Worm (Caenorhabditis elegans): ENCODE results near the gene coa-3.

The coa-3 gene

DNA sequence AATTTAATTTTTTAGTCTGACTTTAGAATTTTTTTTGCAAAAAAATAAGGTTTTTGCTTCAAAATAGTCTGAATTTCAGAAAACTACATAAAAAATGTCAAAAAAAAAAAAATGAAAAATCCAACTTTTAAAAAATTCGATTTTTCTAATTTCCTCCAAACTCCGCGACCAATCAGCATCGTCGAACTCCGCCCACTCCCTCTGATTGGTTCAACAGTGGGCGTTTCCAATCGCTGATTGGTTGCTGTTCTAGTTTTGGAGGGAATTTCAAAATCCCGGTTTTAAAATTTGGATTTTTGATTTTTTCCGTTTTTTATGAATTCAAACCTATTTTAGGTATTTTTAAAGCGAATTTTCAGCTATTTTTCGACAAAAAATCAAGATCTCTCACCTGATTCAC lies 1.6 kb downstream of the coa-3 start:
- TF ChIP-seq nfya-1 (tag; optimal IDR thresholded peaks at IDR 0.05; ENCODE audit: insufficient read depth): peak; percentile 88
- no peak for TF ChIP-seq tbx-2 (tag; optimal IDR thresholded peaks at IDR 0.05)

DNA sequence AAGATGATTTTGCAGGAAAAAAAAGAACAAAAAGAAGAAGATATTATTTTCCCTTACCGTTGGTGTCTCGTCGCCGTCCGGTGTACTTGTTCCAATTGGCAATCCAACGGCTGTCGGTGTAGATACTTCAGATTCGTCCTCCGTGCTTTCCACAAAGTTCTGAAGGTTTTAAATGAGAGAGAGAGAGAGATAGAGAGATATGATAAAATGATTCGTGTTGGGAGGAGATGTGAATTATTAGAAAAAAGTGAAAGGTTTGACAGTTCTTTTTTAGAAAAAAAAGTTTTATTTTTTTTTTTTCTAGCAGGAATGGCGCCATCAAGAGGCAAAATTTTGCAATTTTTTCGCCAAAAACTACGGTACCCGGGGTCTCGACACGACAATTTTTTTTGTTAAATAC lies 2.2 kb downstream of the coa-3 start:
- TF ChIP-seq fkh-2 (tag; optimal IDR thresholded peaks at IDR 0.05) (no peak), nhr-23 (tag; optimal IDR thresholded peaks at IDR 0.05) (no peak), nhr-67 (tag; optimal IDR thresholded peaks at IDR 0.05) (no peak)

DNA sequence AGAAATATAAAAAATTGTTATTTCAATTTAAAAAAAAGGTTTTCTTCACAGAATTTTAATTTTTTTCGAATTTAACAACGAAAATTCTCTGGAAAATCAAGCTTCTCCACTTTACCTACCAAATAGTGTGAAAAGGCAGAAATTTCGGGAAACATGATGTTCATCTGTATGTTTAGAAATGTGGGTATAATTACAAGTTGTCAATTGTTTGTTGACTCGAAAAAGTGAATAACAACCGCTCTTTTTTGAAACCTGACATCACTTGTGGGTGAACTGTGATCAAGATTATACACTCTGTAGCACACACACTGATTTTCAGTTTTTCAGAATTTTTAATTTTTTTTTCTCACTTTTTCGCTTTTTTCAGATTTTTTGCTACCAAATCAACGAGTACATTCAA lies 2.6 kb downstream of the coa-3 start:
- TF ChIP-seq mml-1 (tag; optimal IDR thresholded peaks at IDR 0.05): no peak
- peak; percentile 28 for TF ChIP-seq pqm-1 (tag; optimal IDR thresholded peaks at IDR 0.05)
- no peak for TF ChIP-seq unc-62 (GFP tag; optimal IDR thresholded peaks at IDR 0.05)
- TF ChIP-seq tbx-2 (tag; optimal IDR thresholded peaks at IDR 0.05): no peak
- no peak for TF ChIP-seq nhr-23 (tag; optimal IDR thresholded peaks at IDR 0.05)

DNA sequence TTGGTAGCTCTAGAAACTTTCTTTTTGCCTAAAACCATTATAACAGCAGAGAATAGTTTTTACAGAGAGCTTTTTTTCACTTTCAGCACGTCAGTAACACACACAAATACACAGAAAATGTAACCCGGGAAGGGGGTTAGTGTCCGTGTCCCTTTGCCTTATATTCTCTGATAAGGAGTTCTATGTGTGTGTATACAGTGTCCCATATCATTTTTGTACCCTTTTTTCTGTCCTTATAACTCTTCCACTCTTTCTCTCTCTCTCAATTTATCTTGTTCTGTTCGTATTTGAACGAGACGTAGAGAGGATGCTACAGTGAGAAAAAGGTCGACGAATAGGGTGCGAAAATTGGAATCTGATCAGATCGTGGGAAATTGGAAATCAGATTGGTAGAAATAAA lies 3.6 kb downstream of the coa-3 start:
- TF ChIP-seq elt-2 (tag; optimal IDR thresholded peaks at IDR 0.05) (peak; percentile 85), ceh-82 (tag; optimal IDR thresholded peaks at IDR 0.05) (no peak), unc-62 (GFP tag; optimal IDR thresholded peaks at IDR 0.05) (no peak), nfya-1 (tag; optimal IDR thresholded peaks at IDR 0.05; ENCODE audit: insufficient read depth) (no peak), pha-4 (tag; optimal IDR thresholded peaks at IDR 0.05) (peak; percentile 36), nhr-77 (tag; optimal IDR thresholded peaks at IDR 0.05) (no peak), fkh-2 (tag; optimal IDR thresholded peaks at IDR 0.05) (no peak), lin-39 (tag; optimal IDR thresholded peaks at IDR 0.05) (no peak), pqm-1 (tag; optimal IDR thresholded peaks at IDR 0.05) (peak; percentile 71), snpc-4 (tag; optimal IDR thresholded peaks at IDR 0.05) (no peak)

DNA sequence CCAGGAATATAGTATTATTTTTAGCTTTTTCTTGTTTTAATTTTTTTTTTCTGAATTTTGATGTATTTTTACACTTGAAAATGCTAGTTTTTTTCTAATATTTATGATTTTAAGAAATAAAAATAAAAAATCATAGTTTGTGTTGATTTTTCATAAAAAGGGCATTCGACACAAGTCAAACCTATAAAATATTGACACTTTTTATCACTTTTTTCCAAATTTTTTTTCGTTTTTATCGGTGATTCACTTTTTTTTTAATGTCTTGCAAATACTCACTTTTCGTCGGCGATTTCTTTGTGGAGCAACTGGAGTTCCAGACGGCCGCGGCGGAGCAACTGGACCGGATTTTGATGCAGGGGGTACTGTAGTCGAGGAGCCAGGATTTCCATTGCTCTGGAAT lies 5.0 kb downstream of the coa-3 start:
- TF ChIP-seq nhr-25 (tag; optimal IDR thresholded peaks at IDR 0.05) (no peak), unc-39 (tag; optimal IDR thresholded peaks at IDR 0.05) (no peak), elt-2 (tag; optimal IDR thresholded peaks at IDR 0.05) (peak; percentile 36), nhr-77 (tag; optimal IDR thresholded peaks at IDR 0.05) (no peak), egl-5 (tag; optimal IDR thresholded peaks at IDR 0.05) (no peak), nhr-11 (tag; optimal IDR thresholded peaks at IDR 0.05) (no peak), fkh-2 (tag; optimal IDR thresholded peaks at IDR 0.05) (no peak), eor-1 (tag; optimal IDR thresholded peaks at IDR 0.05) (no peak), fkh-10 (GFP tag; optimal IDR thresholded peaks at IDR 0.05) (no peak), ama-1 (optimal IDR thresholded peaks at IDR 0.05) (no peak), zag-1 (tag; optimal IDR thresholded peaks at IDR 0.05) (no peak), daf-12 (tag; optimal IDR thresholded peaks at IDR 0.05) (no peak), pqm-1 (tag; optimal IDR thresholded peaks at IDR 0.05) (peak; percentile 7), nhr-67 (tag; optimal IDR thresholded peaks at IDR 0.05) (no peak), hmg-11 (tag; optimal IDR thresholded peaks at IDR 0.05) (no peak), mml-1 (tag; optimal IDR thresholded peaks at IDR 0.05) (no peak)

DNA sequence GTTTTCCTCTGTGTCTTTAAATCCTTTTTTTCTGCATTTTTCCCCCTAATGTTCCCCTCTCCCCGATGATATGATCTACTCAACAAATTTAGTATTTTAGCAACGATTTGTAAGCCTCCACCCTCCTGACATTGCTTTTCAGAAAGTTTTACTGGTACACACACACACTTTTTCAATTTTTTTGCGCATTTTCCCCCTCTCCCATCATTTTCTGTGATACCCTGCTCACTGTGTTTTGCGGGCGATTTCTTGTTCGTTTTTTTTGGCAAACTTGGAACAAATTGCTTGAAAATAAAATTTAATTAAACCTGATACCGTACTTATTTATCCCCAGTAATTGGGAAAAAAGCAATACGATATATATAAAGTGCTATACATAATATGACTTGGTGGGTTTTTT lies 11.8 kb downstream of the coa-3 start:
- TF ChIP-seq lsy-12 (tag; optimal IDR thresholded peaks at IDR 0.05): peak; percentile 13
- TF ChIP-seq elt-1 (tag; optimal IDR thresholded peaks at IDR 0.05): no peak
- TF ChIP-seq nhr-28 (tag; optimal IDR thresholded peaks at IDR 0.05): no peak

DNA sequence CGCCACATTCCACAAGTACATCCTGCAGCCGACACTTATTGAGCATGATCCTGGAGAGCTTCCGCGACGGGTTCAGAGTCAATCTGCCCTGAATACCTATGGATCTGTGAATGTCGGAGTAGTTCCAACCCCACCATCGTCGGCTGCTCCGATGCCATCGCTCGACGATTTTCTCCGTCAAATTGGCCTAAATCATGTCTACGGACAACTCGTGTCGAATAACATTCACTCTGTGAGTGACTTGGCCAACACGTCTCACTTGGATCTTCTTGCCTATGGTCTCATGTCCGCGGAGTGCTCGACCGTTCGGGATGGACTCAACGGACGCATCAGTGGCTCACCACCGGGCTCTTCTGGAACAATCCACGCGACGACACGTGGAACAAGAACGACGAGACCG lies 12.3 kb downstream of the coa-3 start:
- TF ChIP-seq nhr-76 (tag; optimal IDR thresholded peaks at IDR 0.05) (no peak), pqm-1 (tag; optimal IDR thresholded peaks at IDR 0.05) (no peak), aly-2 (tag; optimal IDR thresholded peaks at IDR 0.05) (no peak), skn-1 (tag; optimal IDR thresholded peaks at IDR 0.05) (no peak), elt-2 (tag; optimal IDR thresholded peaks at IDR 0.05) (no peak), snpc-4 (tag; optimal IDR thresholded peaks at IDR 0.05) (no peak), ama-1 (optimal IDR thresholded peaks at IDR 0.05) (no peak), fkh-2 (tag; optimal IDR thresholded peaks at IDR 0.05) (no peak), R02D3.7 (tag; optimal IDR thresholded peaks at IDR 0.05) (no peak), ceh-82 (tag; optimal IDR thresholded peaks at IDR 0.05) (no peak), ceh-16 (tag; optimal IDR thresholded peaks at IDR 0.05) (no peak), nfya-1 (tag; optimal IDR thresholded peaks at IDR 0.05; ENCODE audit: insufficient read depth) (no peak), fkh-10 (GFP tag; optimal IDR thresholded peaks at IDR 0.05) (no peak), unc-39 (tag; optimal IDR thresholded peaks at IDR 0.05) (no peak)
